Worm (Caenorhabditis elegans) whole organism, young adult: ENCODE data around the gene T21C9.13.

Experiments
- B0019.2 ChIP-seq: fragments of 200-800 bp; sonication (Bioruptor generic); conservative IDR thresholded peaks from 2 replicates; pipeline ENCODE4 v1.3.6; 2022; ENCODE audit warnings: missing genetic modification reagents, missing genetic modification characterization, missing compliant biosample characterization
- B0035.1 ChIP-seq: sonication (generic microtip); optimal IDR thresholded peaks from 2 replicates; lab custom pipeline; 2016; ENCODE audit warnings: missing genetic modification characterization, mild to moderate bottlenecking, missing compliant biosample characterization, missing genotype, missing genetic modification reagents
- B0336.3 ChIP-seq: fragments of 200-800 bp; sonication (Bioruptor generic); IDR thresholded peaks from 2 replicates; pipeline ENCODE4 v1.3.6; 2022; ENCODE audit warnings: missing genetic modification characterization, missing compliant biosample characterization
- F10E7.11 ChIP-seq: sonication (generic microtip); optimal IDR thresholded peaks from 2 replicates; lab custom pipeline; 2017; ENCODE audit warnings: mild to moderate bottlenecking, missing genetic modification characterization, moderate library complexity, missing compliant biosample characterization
- F22D6.2 ChIP-seq: sonication (generic microtip); optimal IDR thresholded peaks from 2 replicates; lab custom pipeline; 2016; ENCODE audit warnings: mild to moderate bottlenecking, missing genetic modification characterization, missing compliant biosample characterization
- F33H1.4 ChIP-seq: fragments of 200-800 bp; sonication (Bioruptor generic); IDR thresholded peaks from 2 replicates; pipeline ENCODE4 v1.3.6; 2022; ENCODE audit warnings: missing genetic modification reagents, missing genetic modification characterization, missing compliant biosample characterization
- F37B4.10 ChIP-seq: fragments of 200-800 bp; sonication (Bioruptor generic); IDR thresholded peaks from 2 replicates; pipeline ENCODE4 v1.3.6; 2022; ENCODE audit warnings: missing genetic modification characterization, missing compliant biosample characterization
- F39B2.1 ChIP-seq: fragments of 200-800 bp; sonication (Bioruptor generic); IDR thresholded peaks from 2 replicates; pipeline ENCODE4 v1.3.6; 2022; ENCODE audit warnings: missing genetic modification reagents, missing genetic modification characterization, missing compliant biosample characterization
- K11D2.4 ChIP-seq: fragments of 200-800 bp; sonication (Bioruptor generic); IDR thresholded peaks from 2 replicates; pipeline ENCODE4 v1.3.6; 2022; ENCODE audit warnings: missing genetic modification reagents, missing genetic modification characterization, missing compliant biosample characterization
- Y67H2A.10 ChIP-seq: fragments of 200-800 bp; sonication (Bioruptor generic); conservative IDR thresholded peaks from 2 replicates; pipeline ENCODE4 v1.3.6; 2022; ENCODE audit warnings: missing genetic modification reagents, missing genetic modification characterization, missing compliant biosample characterization
- Y95B8A.8 ChIP-seq: fragments of 200-800 bp; sonication (Bioruptor generic); IDR thresholded peaks from 2 replicates; pipeline ENCODE4 v1.3.6; 2022; ENCODE audit warnings: missing genetic modification reagents, missing genetic modification characterization, missing compliant biosample characterization
- akir-1 ChIP-seq: fragments of 200-800 bp; sonication (Bioruptor generic); optimal IDR thresholded peaks from 2 replicates; lab custom pipeline; 2018; ENCODE audit warnings: mild to moderate bottlenecking, missing genetic modification characterization, moderate library complexity, missing compliant biosample characterization
- atf-7 ChIP-seq: sonication (generic microtip); optimal IDR thresholded peaks from 2 replicates; lab custom pipeline; 2017; ENCODE audit warnings: mild to moderate bottlenecking, missing genetic modification characterization, missing compliant biosample characterization
- attf-3 ChIP-seq: fragments of 200-800 bp; sonication (Bioruptor generic); conservative IDR thresholded peaks from 2 replicates; pipeline ENCODE4 v1.3.6; 2022; ENCODE audit warnings: missing genetic modification reagents, missing genetic modification characterization, missing compliant biosample characterization
- ccch-3 ChIP-seq: fragments of 200-800 bp; sonication (Bioruptor generic); optimal IDR thresholded peaks from 2 replicates; lab custom pipeline; 2018; ENCODE audit warnings: mild to moderate bottlenecking, missing genetic modification characterization, missing compliant biosample characterization
- ceh-27 ChIP-seq: fragments of 200-800 bp; sonication (Bioruptor generic); optimal IDR thresholded peaks from 2 replicates; lab custom pipeline; 2018; ENCODE audit warnings: mild to moderate bottlenecking, missing genetic modification characterization, moderate library complexity, missing compliant biosample characterization
- die-1 ChIP-seq: sonication (generic microtip); optimal IDR thresholded peaks from 2 replicates; lab custom pipeline; 2016; ENCODE audit warnings: missing genotype, mild to moderate bottlenecking, missing genetic modification characterization, missing compliant biosample characterization
- dpl-1 ChIP-seq: fragments of 150-350 bp; optimal IDR thresholded peaks from 2 replicates; lab custom pipeline; 2014; ENCODE audit warnings: missing biosample characterization, missing genetic modification reagents, missing genetic modification characterization
- hlh-12 ChIP-seq: sonication (generic microtip); optimal IDR thresholded peaks from 2 replicates; lab custom pipeline; 2016; ENCODE audit warnings: missing genetic modification characterization, missing compliant biosample characterization
- hmg-1.2 ChIP-seq: fragments of 200-800 bp; sonication (Bioruptor generic); IDR thresholded peaks from 2 replicates; pipeline ENCODE4 v1.3.6; 2022; ENCODE audit warnings: missing genetic modification reagents, missing genetic modification characterization, missing compliant biosample characterization
- hrde-1 ChIP-seq: sonication (generic microtip); optimal IDR thresholded peaks from 2 replicates; lab custom pipeline; 2016; ENCODE audit warnings: missing genetic modification characterization, mild to moderate bottlenecking, missing compliant biosample characterization, moderate library complexity, missing genotype, missing genetic modification reagents, borderline replicate concordance
- lag-1 ChIP-seq: fragments of 200-800 bp; sonication (Bioruptor generic); IDR thresholded peaks from 2 replicates; pipeline ENCODE4 v1.3.6; 2022; ENCODE audit warnings: missing genetic modification reagents, missing genetic modification characterization, missing compliant biosample characterization
- let-526 ChIP-seq: fragments of 200-800 bp; sonication (Bioruptor generic); IDR thresholded peaks from 2 replicates; pipeline ENCODE4 v1.3.6; 2022; ENCODE audit warnings: missing genetic modification reagents, missing genetic modification characterization, missing compliant biosample characterization
- lin-35 ChIP-seq, 3 experiments: fragments of 150-350 bp in 2 of 3; sonication (generic microtip) in 1 of 3; optimal IDR thresholded peaks; 2 replicates each; lab custom pipeline; 2014 to 2018; ENCODE audit warnings: missing biosample characterization in 3 of 3, missing genetic modification characterization in 3 of 3, missing genetic modification reagents in 3 of 3
- lsl-1 ChIP-seq: fragments of 200-800 bp; sonication (Bioruptor generic); optimal IDR thresholded peaks from 2 replicates; lab custom pipeline; 2018; ENCODE audit warnings: mild to moderate bottlenecking, missing genetic modification characterization, moderate library complexity, missing compliant biosample characterization
- madf-3 ChIP-seq: fragments of 200-800 bp; sonication (Bioruptor generic); IDR thresholded peaks from 2 replicates; pipeline ENCODE4 v1.3.6; 2022; ENCODE audit warnings: missing genetic modification reagents, missing genetic modification characterization, missing compliant biosample characterization
- mel-28 ChIP-seq: sonication (generic microtip); optimal IDR thresholded peaks from 2 replicates; lab custom pipeline; 2016; ENCODE audit warnings: borderline replicate concordance, mild to moderate bottlenecking, missing genetic modification characterization, missing compliant biosample characterization
- nfya-2 ChIP-seq: fragments of 200-800 bp; sonication (Bioruptor generic); IDR thresholded peaks from 2 replicates; pipeline ENCODE4 v1.3.6; 2022; ENCODE audit warnings: missing genetic modification reagents, missing genetic modification characterization, missing compliant biosample characterization
- nfyb-1 ChIP-seq: fragments of 200-800 bp; sonication (Bioruptor generic); IDR thresholded peaks from 2 replicates; pipeline ENCODE4 v1.3.6; 2022; ENCODE audit warnings: missing genetic modification reagents, missing genetic modification characterization, missing compliant biosample characterization
- nhr-120 ChIP-seq: fragments of 200-800 bp; sonication (Bioruptor generic); IDR thresholded peaks from 2 replicates; pipeline ENCODE4 v1.3.6; 2022; ENCODE audit warnings: missing genetic modification characterization, missing compliant biosample characterization
- nhr-27 ChIP-seq: fragments of 200-800 bp; sonication (Bioruptor generic); optimal IDR thresholded peaks from 2 replicates; lab custom pipeline; 2018; ENCODE audit warnings: mild to moderate bottlenecking, missing genetic modification characterization, moderate library complexity, missing compliant biosample characterization
- rpc-1 ChIP-seq, 2 experiments: fragments of 150-350 bp in 1 of 2; sonication (generic microtip) in 1 of 2; optimal IDR thresholded peaks; 2 replicates each; lab custom pipeline; 2014 to 2018; ENCODE audit warnings: missing biosample characterization in 1 of 2, missing genetic modification characterization in 1 of 2, missing genetic modification reagents in 1 of 2, missing genotype in 1 of 2
- somi-1 ChIP-seq: fragments of 200-800 bp; sonication (Bioruptor generic); optimal IDR thresholded peaks from 2 replicates; lab custom pipeline; 2018; ENCODE audit warnings: mild to moderate bottlenecking, missing genetic modification characterization, missing compliant biosample characterization
- tlf-1 ChIP-seq: fragments of 200-800 bp; sonication (Bioruptor generic); optimal IDR thresholded peaks from 2 replicates; lab custom pipeline; 2018; ENCODE audit warnings: mild to moderate bottlenecking, missing genetic modification characterization, missing compliant biosample characterization

The T21C9.13 gene

ce11 chrV:10602051-10602937 is 5.2 kb downstream of the T21C9.13 start, which contains the start of gene H27A22.1:
Gene H27A22.1 (plus strand): TSS chrV:10602555.
- TF ChIP-seq B0035.1 (tag; lab: Kevin White, UChicago) (no peak), hmg-1.2 (GFP tag; lab: Robert Waterston, UW) (peak; percentile 56; the same call in 1 of the 2 replicates), F37B4.10 (no peak)

ce11 chrV:10615496-10615895 is 18.4 kb downstream of the T21C9.13 start, which contains the start of gene H09F14.1:
Gene H09F14.1 (minus strand): TSS chrV:10615596.
- no peak for TF ChIP-seq nfya-2 (GFP tag; lab: Robert Waterston, UW)
- TF ChIP-seq hmg-1.2 (GFP tag; lab: Robert Waterston, UW) = no peak
- TF ChIP-seq, all 124 proteins: peak for 0

- TF ChIP-seq K11D2.4 (GFP tag; lab: Robert Waterston, UW) = no peak
These were observed 33.4 kb downstream of the T21C9.13 start for ce11 chrV:10630497-10630896.

- TF ChIP-seq Y95B8A.8 (GFP tag; lab: Robert Waterston, UW) = no peak
- TF ChIP-seq nfyb-1 (GFP tag; lab: Robert Waterston, UW) = no peak
- no peak for TF ChIP-seq Y67H2A.10
- no peak for TF ChIP-seq nfya-2 (GFP tag; lab: Robert Waterston, UW)
- no peak for TF ChIP-seq B0336.3 (GFP tag; lab: Robert Waterston, UW)
- no peak for TF ChIP-seq F33H1.4 (GFP tag; lab: Robert Waterston, UW)
- TF ChIP-seq rpc-1 (optimal IDR thresholded peaks at IDR 0.05; lab: Kevin White, UChicago) = no peak
- TF ChIP-seq rpc-1 (tag; optimal IDR thresholded peaks at IDR 0.05; lab: Kevin White, UChicago) = no peak
- TF ChIP-seq B0019.2 (GFP tag; lab: Robert Waterston, UW) = no peak
- TF ChIP-seq lag-1 (GFP tag; lab: Robert Waterston, UW) = no peak
- no peak for TF ChIP-seq madf-3
- TF ChIP-seq die-1 (tag; lab: Kevin White, UChicago) = no peak
- no peak for TF ChIP-seq F10E7.11 (tag; lab: Kevin White, UChicago)
- TF ChIP-seq nhr-27 (tag; lab: Kevin White, UChicago) = no peak
- no peak for TF ChIP-seq hrde-1 (tag; lab: Kevin White, UChicago)
- no peak for TF ChIP-seq attf-3 (GFP tag; lab: Robert Waterston, UW)
- no peak for TF ChIP-seq ceh-27 (GFP tag; lab: Kevin White, UChicago)
These were observed 35.7 kb downstream of the T21C9.13 start, which contains the start of gene mab-23 for ce11 chrV:10632758-10633157. Gene mab-23 (plus strand): TSS chrV:10633058.

- TF ChIP-seq let-526 (GFP tag; lab: Robert Waterston, UW) (no peak), F39B2.1 (no peak), mel-28 (tag; lab: Kevin White, UChicago) (no peak), lsl-1 (GFP tag; lab: Kevin White, UChicago) (no peak), akir-1 (GFP tag; lab: Kevin White, UChicago) (no peak), atf-7 (tag; lab: Kevin White, UChicago) (no peak), tlf-1 (GFP tag; lab: Kevin White, UChicago) (no peak), nhr-120 (GFP tag; lab: Robert Waterston, UW) (no peak), lin-35 (GFP tag; optimal IDR thresholded peaks at IDR 0.05; lab: Kevin White, UChicago) (no peak), F22D6.2 (no peak), hmg-1.2 (GFP tag; lab: Robert Waterston, UW) (no peak), somi-1 (GFP tag; lab: Kevin White, UChicago) (no peak), ccch-3 (GFP tag; lab: Kevin White, UChicago) (no peak), dpl-1 (GFP tag; lab: Kevin White, UChicago) (no peak), hlh-12 (tag; lab: Kevin White, UChicago) (no peak)
- TF ChIP-seq, all 124 proteins: peak for 0
These were observed 38.7 kb downstream of the T21C9.13 start, which contains the start of gene kvs-2 for ce11 chrV:10635722-10636121. Gene kvs-2 (plus strand): TSS chrV:10636022.
